Worm (Caenorhabditis elegans): ENCODE data around the gene M110.9.

The M110.9 gene

DNA sequence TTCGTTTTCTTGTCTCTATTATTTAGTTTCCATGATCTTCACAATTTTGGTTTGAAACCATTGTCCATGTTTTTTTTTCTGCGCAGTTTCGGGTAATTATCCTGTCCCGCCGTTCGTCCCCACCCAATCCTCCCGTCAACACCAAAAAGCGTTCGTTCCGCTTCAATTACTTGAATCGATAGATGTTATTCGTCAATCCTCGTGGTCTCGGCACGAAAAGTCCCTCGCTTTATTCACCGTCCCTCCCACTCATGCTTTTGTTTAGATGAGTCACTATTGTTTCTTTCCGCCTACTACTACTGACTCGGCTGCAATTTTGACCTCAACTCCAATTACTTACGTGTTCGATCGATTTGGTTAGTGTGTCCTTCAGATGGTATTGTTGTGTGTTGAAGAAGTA is 7.7 kb upstream of the M110.9 start:
- TF ChIP-seq nfya-1 (tag; optimal IDR thresholded peaks at IDR 0.05) (no peak), mec-3 (tag; optimal IDR thresholded peaks at IDR 0.05; ENCODE audit: borderline replicate concordance) (no peak), pat-9 (tag; optimal IDR thresholded peaks at IDR 0.05) (no peak), ceh-31 (tag; optimal IDR thresholded peaks at IDR 0.05) (peak; percentile 59), pax-1 (tag; optimal IDR thresholded peaks at IDR 0.05) (peak; percentile 87), fax-1 (tag; optimal IDR thresholded peaks at IDR 0.05) (no peak), sox-4 (tag; optimal IDR thresholded peaks at IDR 0.05) (no peak), sdc-2 (tag; optimal IDR thresholded peaks at IDR 0.05) (no peak), ceh-6 (GFP tag; optimal IDR thresholded peaks at IDR 0.05) (no peak), ama-1 (optimal IDR thresholded peaks at IDR 0.05) (no peak), odd-2 (tag; optimal IDR thresholded peaks at IDR 0.05) (no peak), rnt-1 (tag; optimal IDR thresholded peaks at IDR 0.05) (no peak), sox-2 (GFP tag; IDR thresholded peaks at IDR 0.05) (peak; percentile 32; the same call in 1 of the 2 replicates), hlh-15 (tag; optimal IDR thresholded peaks at IDR 0.05) (no peak)

- TF ChIP-seq eyg-1 (tag; optimal IDR thresholded peaks at IDR 0.05) (no peak), ceh-48 (tag; optimal IDR thresholded peaks at IDR 0.05) (no peak), zip-5 (tag; optimal IDR thresholded peaks at IDR 0.05) (no peak), K09A11.1 (tag; optimal IDR thresholded peaks at IDR 0.05; ENCODE audit: insufficient read depth) (no peak), ets-4 (tag; optimal IDR thresholded peaks at IDR 0.05) (no peak), pha-2 (tag; optimal IDR thresholded peaks at IDR 0.05) (no peak), sdc-2 (tag; optimal IDR thresholded peaks at IDR 0.05) (no peak), F13H6.1 (tag; optimal IDR thresholded peaks at IDR 0.05) (no peak), che-1 (tag; optimal IDR thresholded peaks at IDR 0.05) (no peak), sox-4 (tag; optimal IDR thresholded peaks at IDR 0.05) (no peak)
Measured at ce11 chrII:8223945-8224344, 7.1 kb upstream of the M110.9 start.

- TF ChIP-seq ahr-1 (tag; optimal IDR thresholded peaks at IDR 0.05) (no peak), nhr-232 (tag; optimal IDR thresholded peaks at IDR 0.05) (no peak), hlh-15 (tag; optimal IDR thresholded peaks at IDR 0.05) (no peak), ceh-19 (GFP tag; optimal IDR thresholded peaks at IDR 0.05) (no peak), pat-9 (tag; optimal IDR thresholded peaks at IDR 0.05) (no peak), pros-1 (tag; optimal IDR thresholded peaks at IDR 0.05) (no peak), ets-4 (tag; optimal IDR thresholded peaks at IDR 0.05) (no peak), ceh-48 (tag; optimal IDR thresholded peaks at IDR 0.05) (no peak), pag-3 (tag; optimal IDR thresholded peaks at IDR 0.05; ENCODE audit: borderline replicate concordance) (no peak), dve-1 (tag; optimal IDR thresholded peaks at IDR 0.05) (no peak), ceh-34 (tag; optimal IDR thresholded peaks at IDR 0.05) (no peak), sdc-2 (tag; optimal IDR thresholded peaks at IDR 0.05) (no peak), nhr-11 (tag; optimal IDR thresholded peaks at IDR 0.05) (no peak), K02D7.2 (tag; optimal IDR thresholded peaks at IDR 0.05) (no peak), eyg-1 (tag; optimal IDR thresholded peaks at IDR 0.05) (no peak), fax-1 (tag; optimal IDR thresholded peaks at IDR 0.05) (no peak), ttx-3 (tag; optimal IDR thresholded peaks at IDR 0.05) (no peak), hlh-13 (GFP tag; optimal IDR thresholded peaks at IDR 0.05) (no peak), gmeb-2 (tag; optimal IDR thresholded peaks at IDR 0.05) (no peak), zip-5 (tag; optimal IDR thresholded peaks at IDR 0.05) (no peak)
Measured at ce11 chrII:8224623-8225022, 6.5 kb upstream of the M110.9 start.

DNA sequence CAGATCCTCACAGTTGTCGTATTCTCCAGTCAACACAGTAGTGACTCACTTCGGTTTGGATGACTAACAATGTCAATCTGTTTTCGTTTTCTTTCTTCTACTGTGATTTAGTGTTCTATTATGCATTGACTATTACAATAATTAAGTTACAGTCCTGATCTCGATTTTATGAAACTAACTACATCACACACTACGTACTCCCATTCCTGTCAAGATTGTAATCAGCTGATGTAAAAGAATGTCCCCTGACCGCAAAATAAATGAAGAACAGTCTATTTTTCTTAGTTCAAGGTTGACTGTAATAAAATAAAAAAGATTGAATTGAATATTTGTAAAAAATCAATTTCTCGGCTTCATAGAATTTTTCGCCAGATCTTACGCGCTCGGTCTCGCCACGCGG is 5.7 kb upstream of the M110.9 start:
- TF ChIP-seq sdc-2 (tag; optimal IDR thresholded peaks at IDR 0.05) (no peak), ceh-18 (tag; optimal IDR thresholded peaks at IDR 0.05) (no peak), fkh-10 (GFP tag; optimal IDR thresholded peaks at IDR 0.05) (no peak), hlh-6 (tag; optimal IDR thresholded peaks at IDR 0.05) (no peak)

All from whole organism, late embryonic.